Worm (Caenorhabditis elegans): ENCODE results near the gene ruvb-1.

The ruvb-1 gene

DNA sequence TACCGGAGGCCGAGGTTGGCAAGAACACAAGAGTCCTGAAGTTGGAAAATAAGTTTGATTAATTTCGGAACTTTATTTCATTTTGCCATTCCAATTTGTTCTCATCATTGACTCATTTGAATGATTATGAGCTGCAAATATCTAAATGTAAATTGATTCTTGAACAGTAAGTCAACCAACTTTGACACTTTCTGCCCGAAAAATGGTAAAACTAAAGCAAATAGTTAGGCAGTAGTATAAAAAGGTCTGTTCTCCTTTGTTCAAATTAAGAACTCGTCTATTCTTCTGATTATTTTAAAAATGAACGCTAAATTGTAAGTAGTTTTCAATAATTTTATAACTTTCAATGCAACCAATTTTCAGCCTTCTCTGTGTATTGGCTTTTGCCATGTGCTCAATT, 37.6 kb downstream of the ruvb-1 start, which contains the start of gene fipr-12:
fipr-12 (plus strand) TSS at position 301 of the 400 bp plus-strand sequence.
- no peak for TF ChIP-seq nhr-6 (tag; optimal IDR thresholded peaks at IDR 0.05)
- TF ChIP-seq unc-62 (GFP tag; optimal IDR thresholded peaks at IDR 0.05 in 1 of 2), result peak in 1 of 2 experiments; percentile 70
- TF ChIP-seq unc-62 (tag; optimal IDR thresholded peaks at IDR 0.05), result no peak

DNA sequence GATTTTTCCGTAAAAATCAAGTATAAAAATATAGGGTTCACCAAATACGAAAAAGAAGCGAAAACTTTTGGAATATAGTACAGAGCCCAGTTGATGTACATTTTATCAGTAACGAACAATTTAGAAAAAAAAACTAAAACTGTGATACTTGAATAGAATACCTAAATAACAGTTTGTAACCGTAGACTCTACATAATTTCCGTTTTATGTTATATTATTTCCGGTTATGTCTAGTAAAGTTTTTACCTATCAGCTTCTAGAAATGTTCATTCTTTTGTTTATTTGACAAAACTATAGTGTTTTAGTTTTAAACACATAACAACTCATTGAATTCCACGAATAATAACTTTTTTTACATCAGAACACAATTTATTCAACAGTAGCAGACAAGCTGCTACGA, 43.2 kb downstream of the ruvb-1 start, which contains the start of gene srj-33:
srj-33 (minus strand) TSS at position 101 of the 400 bp plus-strand sequence.
- TF ChIP-seq zfp-2 (tag; optimal IDR thresholded peaks at IDR 0.05), result no peak
- TF ChIP-seq Y105C5A.15 (GFP tag; IDR thresholded peaks at IDR 0.05), result no peak
- no peak for TF ChIP-seq nhr-237 (tag; optimal IDR thresholded peaks at IDR 0.05)
- no peak for TF ChIP-seq mxl-3 (GFP tag; optimal IDR thresholded peaks at IDR 0.05)
- no peak for TF ChIP-seq ceh-62 (tag; optimal IDR thresholded peaks at IDR 0.05)
- no peak for TF ChIP-seq mdl-1 (tag; optimal IDR thresholded peaks at IDR 0.05)
- TF ChIP-seq nhr-11 (tag; optimal IDR thresholded peaks at IDR 0.05), result no peak
- no peak for TF ChIP-seq madf-5 (GFP tag; IDR thresholded peaks at IDR 0.05)
- no peak for TF ChIP-seq lin-1 (GFP tag; IDR thresholded peaks at IDR 0.05)
- TF ChIP-seq nhr-42 (GFP tag; IDR thresholded peaks at IDR 0.05), result no peak
- no peak for TF ChIP-seq dmd-8 (GFP tag; IDR thresholded peaks at IDR 0.05)
- no peak for TF ChIP-seq nhr-77 (tag; optimal IDR thresholded peaks at IDR 0.05)
- TF ChIP-seq arid-1 (GFP tag; conservative IDR thresholded peaks at IDR 0.05), result no peak
- TF ChIP-seq dmd-9 (GFP tag; IDR thresholded peaks at IDR 0.05), result no peak
- no peak for TF ChIP-seq spr-1 (tag; optimal IDR thresholded peaks at IDR 0.05)
- TF ChIP-seq F44E2.7 (GFP tag; IDR thresholded peaks at IDR 0.05), result no peak
- no peak for TF ChIP-seq tra-1 (GFP tag; IDR thresholded peaks at IDR 0.05)
- TF ChIP-seq nhr-6 (tag; optimal IDR thresholded peaks at IDR 0.05), result no peak
- TF ChIP-seq pqm-1 (tag; optimal IDR thresholded peaks at IDR 0.05), result no peak

DNA sequence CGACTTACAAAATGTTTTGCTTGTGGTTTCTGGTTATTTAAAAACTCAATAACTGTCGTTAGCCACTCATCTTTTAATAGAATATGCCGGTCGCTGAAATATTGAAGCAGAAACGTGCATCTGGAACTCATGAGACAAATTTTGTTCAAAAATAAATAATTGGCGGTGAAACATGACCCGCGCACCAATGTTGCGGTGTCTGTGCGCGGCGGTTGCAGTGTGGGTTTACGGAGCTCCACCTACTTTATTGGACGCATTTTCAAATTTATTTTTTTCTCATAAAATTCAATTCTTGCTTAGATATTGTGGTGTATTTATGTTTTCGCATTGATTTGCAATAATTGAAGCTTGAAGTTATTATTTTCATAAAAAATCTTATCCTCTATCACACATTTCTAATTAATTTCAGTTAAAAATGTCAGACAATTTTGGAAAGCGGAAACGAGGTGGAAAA, 50.0 kb downstream of the ruvb-1 start, which contains the start of the genes rmh-2 and suds-3:
rmh-2 (minus strand) TSS at position 164 of the 454 bp plus-strand sequence.
suds-3 (plus strand) TSS at position 404 of the 454 bp plus-strand sequence.
- TF ChIP-seq zip-2 (tag; optimal IDR thresholded peaks at IDR 0.05) (no peak), dmd-9 (GFP tag; IDR thresholded peaks at IDR 0.05) (no peak), T20F7.1 (GFP tag; optimal IDR thresholded peaks at IDR 0.05) (no peak), nhr-6 (tag; optimal IDR thresholded peaks at IDR 0.05) (no peak), nhr-77 (tag; optimal IDR thresholded peaks at IDR 0.05) (peak; percentile 1), lin-13 (GFP tag; optimal IDR thresholded peaks at IDR 0.05) (no peak), arid-1 (GFP tag; conservative IDR thresholded peaks at IDR 0.05) (no peak), nhr-28 (tag; optimal IDR thresholded peaks at IDR 0.05) (peak; percentile 23), snpc-4 (tag; optimal IDR thresholded peaks at IDR 0.05) (no peak), egl-43 (GFP tag; IDR thresholded peaks at IDR 0.05) (no peak), fkh-10 (GFP tag; optimal IDR thresholded peaks at IDR 0.05) (no peak), unc-130 (GFP tag; optimal IDR thresholded peaks at IDR 0.05) (no peak), fos-1 (tag; optimal IDR thresholded peaks at IDR 0.05) (no peak), nhr-10 (tag; optimal IDR thresholded peaks at IDR 0.05) (no peak), php-3 (GFP tag; IDR thresholded peaks at IDR 0.05) (no peak), egl-27 (tag; optimal IDR thresholded peaks at IDR 0.05) (no peak), madf-5 (GFP tag; IDR thresholded peaks at IDR 0.05) (no peak), D1046.2 (GFP tag; IDR thresholded peaks at IDR 0.05) (no peak), jun-1 (tag; optimal IDR thresholded peaks at IDR 0.05) (no peak), dpl-1 (GFP tag; optimal IDR thresholded peaks at IDR 0.05) (peak; percentile 79), F49E8.2 (tag; optimal IDR thresholded peaks at IDR 0.05; ENCODE audit: borderline replicate concordance) (no peak), aly-2 (tag; optimal IDR thresholded peaks at IDR 0.05) (no peak), lim-7 (GFP tag; IDR thresholded peaks at IDR 0.05) (no peak), ceh-32 (tag; optimal IDR thresholded peaks at IDR 0.05; ENCODE audit: poor library complexity) (no peak), pha-4 (GFP tag; IDR thresholded peaks at IDR 0.05) (0 out of 2 replicates have a peak, but pooled peaks have one; percentile 32), pha-4 (tag; optimal IDR thresholded peaks at IDR 0.05) (no peak), ztf-7 (tag; optimal IDR thresholded peaks at IDR 0.05) (no peak), unc-62 (GFP tag; optimal IDR thresholded peaks at IDR 0.05 in 1 of 2) (no peak), unc-62 (tag; optimal IDR thresholded peaks at IDR 0.05) (no peak), nhr-41 (GFP tag; IDR thresholded peaks at IDR 0.05) (no peak), F44E2.7 (GFP tag; IDR thresholded peaks at IDR 0.05) (no peak), mep-1 (tag; optimal IDR thresholded peaks at IDR 0.05) (no peak), mxl-3 (GFP tag; optimal IDR thresholded peaks at IDR 0.05) (no peak), hlh-30 (tag; optimal IDR thresholded peaks at IDR 0.05; ENCODE audit: insufficient read depth) (peak; percentile 27), hlh-11 (tag; optimal IDR thresholded peaks at IDR 0.05) (no peak), mes-2 (tag; optimal IDR thresholded peaks at IDR 0.05; ENCODE audit: poor library complexity, severe bottlenecking) (no peak), R02D3.7 (tag; optimal IDR thresholded peaks at IDR 0.05) (peak; percentile 85)

Measured in whole organism, L4 larva.